Worm (Caenorhabditis elegans) whole organism, L3 larva: ENCODE results near the gene cgt-1.
"Not testable (repeated sequence)": the region's sequence is repeated elsewhere in the genome, so short reads cannot be mapped to it uniquely, and the experiment has no call there.

Experiments
- aly-2 ChIP-seq: fragments of 150-350 bp; optimal IDR thresholded peaks from 2 replicates; lab custom pipeline; 2014; ENCODE audit warnings: missing biosample characterization, missing genetic modification characterization
- ceh-16 ChIP-seq: sonication (generic microtip); optimal IDR thresholded peaks from 2 replicates; lab custom pipeline; 2017; ENCODE audit warnings: missing biosample characterization, missing genetic modification characterization
- daf-12 ChIP-seq: fragments of 150-350 bp; optimal IDR thresholded peaks from 2 replicates; lab custom pipeline; 2014; ENCODE audit warnings: missing biosample characterization, missing genetic modification reagents, missing genetic modification characterization
- fkh-10 ChIP-seq: sonication (generic microtip); optimal IDR thresholded peaks from 2 replicates; lab custom pipeline; 2017; ENCODE audit warnings: missing biosample characterization, missing genetic modification reagents, missing genetic modification characterization
- lin-39 ChIP-seq: fragments of 150-350 bp; optimal IDR thresholded peaks from 2 replicates; lab custom pipeline; 2018; ENCODE audit warnings: missing biosample characterization, missing genetic modification reagents, missing genetic modification characterization
- mml-1 ChIP-seq: fragments of 150-350 bp; sonication (generic microtip); optimal IDR thresholded peaks from 3 replicates; lab custom pipeline; 2014; ENCODE audit warnings: missing biosample characterization, missing genetic modification characterization
- nhr-12 ChIP-seq: fragments of 150-350 bp; optimal IDR thresholded peaks from 2 replicates; lab custom pipeline; 2014; ENCODE audit warnings: missing biosample characterization, missing genetic modification characterization
- nhr-237 ChIP-seq: fragments of 150-350 bp; optimal IDR thresholded peaks from 2 replicates; lab custom pipeline; 2014; ENCODE audit warnings: missing biosample characterization, missing genetic modification characterization
- nhr-43 ChIP-seq: sonication (generic microtip); optimal IDR thresholded peaks from 2 replicates; lab custom pipeline; 2016; ENCODE audit warnings: mild to moderate bottlenecking, missing genetic modification characterization, missing compliant biosample characterization; ENCODE audit not compliant: poor library complexity, severe bottlenecking

The cgt-1 gene

DNA sequence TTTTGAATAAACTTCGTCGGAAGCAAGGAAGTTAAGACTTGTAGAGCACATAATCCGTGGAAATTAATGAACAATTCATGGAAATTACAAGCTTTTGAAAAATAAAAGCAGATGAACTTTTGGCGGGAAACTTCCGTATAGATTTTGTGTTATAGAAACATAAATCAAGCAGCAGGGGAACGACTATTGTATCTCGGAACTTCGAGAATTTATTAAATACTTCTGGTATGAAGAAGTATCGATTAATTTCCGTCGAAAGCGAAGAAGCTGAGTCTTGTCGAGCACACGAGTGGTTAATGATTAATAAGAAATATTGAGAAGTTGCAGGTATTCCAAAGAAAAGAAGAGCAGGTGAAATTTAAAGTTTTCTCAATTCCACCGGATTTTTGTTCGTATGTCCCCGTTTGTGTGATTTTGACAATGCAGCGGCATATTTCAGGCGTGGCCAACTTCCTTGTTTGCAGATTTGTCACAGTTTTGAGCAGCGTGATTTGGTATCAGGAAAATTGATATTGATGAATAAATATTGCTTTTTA lies 38.3 kb downstream of the cgt-1 start, which contains the start of gene srh-147:
Gene srh-147, minus strand, starts transcription at position 51 of the 536 bp plus-strand sequence.
- not testable (repeated sequence) for TF ChIP-seq daf-12; mml-1 (tag; lab: Kevin White, UChicago); nhr-43 (tag; lab: Kevin White, UChicago)

DNA sequence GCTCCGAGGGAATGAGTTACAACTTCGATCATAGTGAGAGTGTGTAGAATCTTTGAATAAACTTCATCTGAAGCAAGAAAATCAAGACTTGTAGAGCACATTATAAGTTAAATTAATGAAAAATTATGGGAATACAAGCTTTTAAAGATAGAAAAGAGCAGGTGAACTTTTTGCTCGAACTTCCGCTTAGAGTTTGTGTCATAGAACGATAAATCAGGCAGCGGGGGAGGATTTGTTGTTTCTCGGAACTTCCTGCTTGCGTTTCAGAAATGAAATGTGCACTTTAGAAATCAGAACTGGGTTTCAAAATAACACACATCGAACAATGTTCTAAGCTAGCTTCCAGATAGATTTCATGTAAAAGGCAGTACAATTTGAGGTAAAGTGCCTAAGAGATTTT lies 47.6 kb downstream of the cgt-1 start, which contains the start of gene srh-149:
Gene srh-149, minus strand, starts transcription at position 101 of the 400 bp plus-strand sequence.
- TF ChIP-seq lin-39 (tag; lab: Kevin White, UChicago) = no peak
- TF ChIP-seq aly-2 (tag; lab: Kevin White, UChicago) = no peak
- no peak for TF ChIP-seq nhr-237 (tag; lab: Kevin White, UChicago)
- TF ChIP-seq fkh-10 (GFP tag; lab: Kevin White, UChicago) = no peak
- TF ChIP-seq mml-1 (tag; lab: Kevin White, UChicago) = no peak
- no peak for TF ChIP-seq ceh-16 (tag; lab: Kevin White, UChicago)
- TF ChIP-seq nhr-12 (tag; lab: Kevin White, UChicago) = no peak
